Fruit fly (Drosophila melanogaster) whole organism, embryonic: ENCODE measurements around the gene Moca-cyp.

ENCODE experiments used
- Atf6 ChIP-seq: fragments of 200-800 bp; sonication (Bioruptor generic); IDR thresholded peaks from 2 replicates; pipeline ENCODE4 v1.3.6; 2022; ENCODE audit warnings: missing biosample characterization, missing genetic modification characterization
- Awh ChIP-seq: fragments of 200-800 bp; sonication (Bioruptor generic); IDR thresholded peaks from 2 replicates; pipeline ENCODE4, ENCODE4 v1.3.6; 2022; ENCODE audit warnings: missing biosample characterization, missing genetic modification characterization
- BEAF-32 ChIP-seq: fragments of 200-800 bp; sonication (Bioruptor generic); optimal IDR thresholded peaks from 3 replicates; lab custom pipeline; 2017; ENCODE audit warnings: missing biosample characterization, missing genetic modification characterization, mild to moderate bottlenecking, moderate library complexity, missing genetic modification reagents
- CG11398 ChIP-seq: fragments of 200-800 bp; sonication (Bioruptor generic); optimal IDR thresholded peaks from 2 replicates; lab custom pipeline; 2016; ENCODE audit warnings: missing biosample characterization, missing genetic modification characterization
- CG13287 ChIP-seq: fragments of 200-800 bp; sonication (Bioruptor generic); IDR thresholded peaks from 2 replicates; pipeline ENCODE4 v1.3.6; 2022; ENCODE audit warnings: missing biosample characterization, missing genetic modification characterization; ENCODE audit not compliant: partially characterized antibody
- CG13424 ChIP-seq: fragments of 200-800 bp; sonication (Bioruptor generic); optimal IDR thresholded peaks from 2 replicates; lab custom pipeline; 2019; ENCODE audit warnings: missing biosample characterization, mild to moderate bottlenecking, missing genetic modification characterization, moderate library complexity
- CG14014 ChIP-seq: fragments of 200-800 bp; sonication (Bioruptor generic); IDR thresholded peaks from 2 replicates; pipeline ENCODE4 v1.3.6; 2022; ENCODE audit warnings: missing biosample characterization, missing genetic modification characterization
- CG14050 ChIP-seq: fragments of 200-800 bp; sonication (Bioruptor generic); IDR thresholded peaks from 3 replicates; pipeline ENCODE4 v1.3.6; 2022; ENCODE audit warnings: missing biosample characterization, missing genetic modification characterization
- CG14441 ChIP-seq: fragments of 200-800 bp; sonication (Bioruptor generic); IDR thresholded peaks from 2 replicates; pipeline ENCODE4 v1.3.6; 2022; ENCODE audit warnings: missing biosample characterization, missing genetic modification characterization
- CG14667 ChIP-seq: fragments of 200-800 bp; sonication (Bioruptor generic); IDR thresholded peaks from 2 replicates; pipeline ENCODE4 v1.3.6; 2022; ENCODE audit warnings: missing biosample characterization, missing genetic modification characterization
- CG17328 ChIP-seq: fragments of 200-800 bp; sonication (Bioruptor generic); IDR thresholded peaks from 2 replicates; pipeline ENCODE4 v1.3.6; 2022; ENCODE audit warnings: missing biosample characterization, missing genetic modification characterization
- CG18599 ChIP-seq: fragments of 200-800 bp; sonication (Bioruptor generic); optimal IDR thresholded peaks from 3 replicates; lab custom pipeline; 2017; ENCODE audit warnings: missing biosample characterization, missing genetic modification characterization, mild to moderate bottlenecking, moderate library complexity, missing genetic modification reagents
- CG2120 ChIP-seq: fragments of 200-800 bp; sonication (Bioruptor generic); optimal IDR thresholded peaks from 3 replicates; lab custom pipeline; 2016; ENCODE audit warnings: missing biosample characterization, missing genetic modification characterization
- CG2678 ChIP-seq: fragments of 200-800 bp; sonication (Bioruptor generic); optimal IDR thresholded peaks from 3 replicates; lab custom pipeline; 2019; ENCODE audit warnings: missing biosample characterization, mild to moderate bottlenecking, missing genetic modification characterization, moderate library complexity
- CG32772 ChIP-seq: fragments of 200-800 bp; sonication (Bioruptor generic); IDR thresholded peaks from 2 replicates; pipeline ENCODE4 v1.3.6; 2022; ENCODE audit warnings: missing biosample characterization, missing genetic modification characterization
- CG7357 ChIP-seq: fragments of 200-800 bp; sonication (Bioruptor generic); IDR thresholded peaks from 3 replicates; pipeline ENCODE4 v1.3.6; 2022; ENCODE audit warnings: missing biosample characterization, missing genetic modification characterization
- CG9932 ChIP-seq: fragments of 200-800 bp; sonication (Bioruptor generic); IDR thresholded peaks from 2 replicates; pipeline ENCODE4 v1.3.6; 2022; ENCODE audit warnings: missing biosample characterization, missing genetic modification characterization
- Dbx ChIP-seq: fragments of 200-800 bp; sonication (Bioruptor generic); IDR thresholded peaks from 3 replicates; pipeline ENCODE4 v1.3.6; 2022; ENCODE audit warnings: missing biosample characterization, missing genetic modification characterization
- Dip2 ChIP-seq: fragments of 200-800 bp; sonication (Bioruptor generic); IDR thresholded peaks from 2 replicates; pipeline ENCODE4 v1.3.6; 2022; ENCODE audit warnings: missing biosample characterization, missing genetic modification characterization
- H15 ChIP-seq: fragments of 200-800 bp; sonication (Bioruptor generic); IDR thresholded peaks from 3 replicates; pipeline ENCODE4 v1.3.6; 2022; ENCODE audit warnings: missing biosample characterization, missing genetic modification characterization
- H2.0 ChIP-seq: fragments of 200-800 bp; sonication (Bioruptor generic); IDR thresholded peaks from 2 replicates; pipeline ENCODE4 v1.3.6; 2022; ENCODE audit warnings: missing biosample characterization, missing genetic modification characterization
- HLH3B ChIP-seq: fragments of 200-800 bp; sonication (Bioruptor generic); IDR thresholded peaks from 2 replicates; pipeline ENCODE4 v1.3.6; 2022; ENCODE audit warnings: missing biosample characterization, missing genetic modification characterization
- Hmr ChIP-seq: fragments of 200-800 bp; sonication (Bioruptor generic); optimal IDR thresholded peaks from 3 replicates; lab custom pipeline; 2017; ENCODE audit warnings: mild to moderate bottlenecking, missing biosample characterization, missing genetic modification reagents, missing genetic modification characterization
- Hr39 ChIP-seq: fragments of >200 bp; optimal IDR thresholded peaks from 2 replicates; lab custom pipeline; 2017
- MTF-1 ChIP-seq: fragments of 200-800 bp; sonication (Bioruptor generic); optimal IDR thresholded peaks from 2 replicates; lab custom pipeline; 2018; ENCODE audit warnings: missing biosample characterization, mild to moderate bottlenecking, missing genetic modification characterization, borderline replicate concordance
- Ptx1 ChIP-seq: fragments of 200-800 bp; sonication (Bioruptor generic); IDR thresholded peaks from 2 replicates; pipeline ENCODE4 v1.3.6; 2022; ENCODE audit warnings: missing biosample characterization, missing genetic modification characterization
- Rfx ChIP-seq: fragments of 200-800 bp; sonication (Bioruptor generic); IDR thresholded peaks from 2 replicates; pipeline ENCODE4 v1.3.6; 2022; ENCODE audit warnings: missing biosample characterization, missing genetic modification characterization
- Xrp1 ChIP-seq: fragments of 200-800 bp; sonication (Bioruptor generic); IDR thresholded peaks from 2 replicates; pipeline ENCODE4 v1.3.6; 2022; ENCODE audit warnings: missing biosample characterization, missing genetic modification characterization
- al ChIP-seq: fragments of 200-800 bp; sonication (Bioruptor generic); IDR thresholded peaks from 2 replicates; pipeline ENCODE4 v1.3.6; 2022; ENCODE audit warnings: missing biosample characterization, missing genetic modification characterization
- ci ChIP-seq: fragments of 200-800 bp; sonication (Bioruptor generic); IDR thresholded peaks from 3 replicates; pipeline ENCODE4 v1.3.6; 2022; ENCODE audit warnings: missing biosample characterization, missing genetic modification characterization
- dmrt99B ChIP-seq: fragments of 200-800 bp; sonication (Bioruptor generic); optimal IDR thresholded peaks from 2 replicates; lab custom pipeline; 2018; ENCODE audit warnings: missing biosample characterization, mild to moderate bottlenecking, missing genetic modification characterization, moderate library complexity
- esg ChIP-seq: fragments of 200-800 bp; sonication (Bioruptor generic); conservative IDR thresholded peaks from 2 replicates; pipeline ENCODE4 v1.3.6; 2022; ENCODE audit warnings: missing biosample characterization, missing genetic modification characterization
- ewg ChIP-seq: fragments of 200-800 bp; sonication (Bioruptor generic); optimal IDR thresholded peaks from 3 replicates; lab custom pipeline; 2017; ENCODE audit warnings: mild to moderate bottlenecking, missing biosample characterization, missing genetic modification reagents, missing genetic modification characterization
- grau ChIP-seq: fragments of 200-800 bp; optimal IDR thresholded peaks from 3 replicates; lab custom pipeline; 2019; ENCODE audit warnings: missing biosample characterization, mild to moderate bottlenecking, missing genetic modification characterization, moderate library complexity
- klu ChIP-seq: fragments of 200-800 bp; sonication (Bioruptor generic); IDR thresholded peaks from 2 replicates; pipeline ENCODE4 v1.3.6; 2022; ENCODE audit warnings: missing biosample characterization, missing genetic modification characterization
- lbe ChIP-seq: fragments of 200-800 bp; sonication (Bioruptor generic); optimal IDR thresholded peaks from 2 replicates; lab custom pipeline; 2016; ENCODE audit warnings: missing biosample characterization, mild to moderate bottlenecking, missing genetic modification characterization
- nmo ChIP-seq: fragments of 200-800 bp; sonication (Bioruptor generic); optimal IDR thresholded peaks from 2 replicates; lab custom pipeline; 2018; ENCODE audit warnings: missing biosample characterization, mild to moderate bottlenecking, missing genetic modification characterization, moderate library complexity
- ranshi ChIP-seq: fragments of 200-800 bp; sonication (Bioruptor generic); IDR thresholded peaks from 2 replicates; pipeline ENCODE4 v1.3.6; 2022; ENCODE audit warnings: missing biosample characterization, missing genetic modification characterization
- row ChIP-seq: fragments of 200-800 bp; sonication (Bioruptor generic); IDR thresholded peaks from 3 replicates; pipeline ENCODE4 v1.3.6; 2022; ENCODE audit warnings: missing biosample characterization, missing genetic modification characterization
- sisA ChIP-seq: fragments of 200-800 bp; sonication (Bioruptor generic); IDR thresholded peaks from 2 replicates; pipeline ENCODE4 v1.3.6; 2022; ENCODE audit warnings: missing biosample characterization, missing genetic modification characterization
- slbo ChIP-seq: fragments of 200-800 bp; sonication (Bioruptor generic); IDR thresholded peaks from 2 replicates; pipeline ENCODE4 v1.3.6; 2022; ENCODE audit warnings: missing biosample characterization, missing genetic modification characterization
- tgo ChIP-seq: fragments of 200-800 bp; sonication (Bioruptor generic); IDR thresholded peaks from 3 replicates; pipeline ENCODE4 v1.3.6; 2022; ENCODE audit warnings: missing biosample characterization, missing genetic modification characterization
- vnd ChIP-seq: fragments of 200-800 bp; sonication (Bioruptor generic); IDR thresholded peaks from 3 replicates; pipeline ENCODE4 v1.3.6; 2022; ENCODE audit warnings: missing biosample characterization, missing genetic modification characterization; ENCODE audit not compliant: partially characterized antibody

Moca-cyp gene

DNA sequence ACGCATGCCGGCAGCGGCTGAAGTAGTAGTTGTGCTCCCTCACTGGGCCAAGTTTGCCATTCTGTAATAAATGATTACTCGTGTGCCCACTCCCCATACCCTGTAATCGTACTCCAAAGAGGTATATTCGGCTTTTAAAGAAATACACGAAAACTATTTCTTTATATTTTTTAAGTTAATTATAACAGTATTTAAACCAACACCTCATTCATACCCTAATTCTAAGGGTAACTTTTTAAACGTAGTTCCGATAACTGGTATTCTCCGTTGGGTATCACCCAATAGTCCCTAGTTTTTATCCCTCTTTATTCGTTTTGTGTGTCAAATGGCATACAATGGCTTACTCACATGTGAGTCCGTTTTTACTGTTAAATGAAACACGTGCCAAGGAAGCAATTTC is 37.5 kb downstream of the Moca-cyp start (continued):
- TF ChIP-seq CG32772 (GFP tag; lab: Robert Waterston, UW) (peak; percentile 28; the same call in 1 of the 2 replicates), Dbx (GFP tag; lab: Robert Waterston, UW) (0 out of 3 replicates have a peak, but pooled peaks have one; percentile 33), klu (GFP tag; lab: Robert Waterston, UW) (0 out of 2 replicates have a peak, but pooled peaks have one; percentile 39), CG14441 (GFP tag; lab: Robert Waterston, UW) (0 out of 2 replicates have a peak, but pooled peaks have one; percentile 28), Ptx1 (peak; percentile 52), H2.0 (GFP tag; lab: Robert Waterston, UW) (peak; percentile 40; the same call in 1 of the 2 replicates), CG14014 (GFP tag; lab: Robert Waterston, UW) (0 out of 2 replicates have a peak, but pooled peaks have one; percentile 39), dmrt99B (peak; percentile 24), row (GFP tag; lab: Robert Waterston, UW) (peak; percentile 66), CG2678 (peak; percentile 46), Hmr (peak; percentile 11), CG17328 (GFP tag; lab: Robert Waterston, UW) (0 out of 2 replicates have a peak, but pooled peaks have one; percentile 18), slbo (GFP tag; lab: Robert Waterston, UW) (peak; percentile 59), CG11398 (GFP tag; lab: Kevin White, UChicago) (no peak), CG14050 (0 out of 3 replicates have a peak, but pooled peaks have one; percentile 16), Rfx (GFP tag; lab: Robert Waterston, UW) (peak; percentile 43; the same call in 1 of the 2 replicates), grau (tag; lab: Kevin White, UChicago) (peak; percentile 19), CG18599 (GFP tag; lab: Kevin White, UChicago) (peak; percentile 40), lbe (GFP tag; lab: Kevin White, UChicago) (no peak), CG2120 (GFP tag; lab: Kevin White, UChicago) (peak; percentile 18), CG9932 (GFP tag; lab: Robert Waterston, UW) (peak; percentile 48; the same call in 1 of the 2 replicates), ci (GFP tag; lab: Robert Waterston, UW) (0 out of 3 replicates have a peak, but pooled peaks have one; percentile 59), HLH3B (GFP tag; lab: Robert Waterston, UW) (0 out of 2 replicates have a peak, but pooled peaks have one; percentile 36), Dip2 (GFP tag; lab: Robert Waterston, UW) (no peak), CG14667 (GFP tag; lab: Robert Waterston, UW) (0 out of 2 replicates have a peak, but pooled peaks have one; percentile 8), CG13287 (GFP tag; lab: Robert Waterston, UW) (no peak), CG7357 (GFP tag; lab: Robert Waterston, UW) (0 out of 3 replicates have a peak, but pooled peaks have one; percentile 27), al (GFP tag; lab: Robert Waterston, UW) (0 out of 2 replicates have a peak, but pooled peaks have one; percentile 6), esg (GFP tag; lab: Robert Waterston, UW) (peak; percentile 33; the same call in 1 of the 2 replicates), Xrp1 (GFP tag; lab: Robert Waterston, UW) (no peak), H15 (GFP tag; lab: Robert Waterston, UW) (0 out of 3 replicates have a peak, but pooled peaks have one; percentile 8), sisA (GFP tag; lab: Robert Waterston, UW) (peak; percentile 57), ranshi (0 out of 2 replicates have a peak, but pooled peaks have one; percentile 42), vnd (GFP tag; lab: Robert Waterston, UW) (no peak), Atf6 (peak; percentile 50; the same call in 1 of the 2 replicates), tgo (GFP tag; lab: Robert Waterston, UW) (0 out of 3 replicates have a peak, but pooled peaks have one; percentile 32), Awh (GFP tag; lab: Robert Waterston, UW) (0 out of 2 replicates have a peak, but pooled peaks have one; percentile 37), CG13424 (peak; percentile 18)

DNA sequence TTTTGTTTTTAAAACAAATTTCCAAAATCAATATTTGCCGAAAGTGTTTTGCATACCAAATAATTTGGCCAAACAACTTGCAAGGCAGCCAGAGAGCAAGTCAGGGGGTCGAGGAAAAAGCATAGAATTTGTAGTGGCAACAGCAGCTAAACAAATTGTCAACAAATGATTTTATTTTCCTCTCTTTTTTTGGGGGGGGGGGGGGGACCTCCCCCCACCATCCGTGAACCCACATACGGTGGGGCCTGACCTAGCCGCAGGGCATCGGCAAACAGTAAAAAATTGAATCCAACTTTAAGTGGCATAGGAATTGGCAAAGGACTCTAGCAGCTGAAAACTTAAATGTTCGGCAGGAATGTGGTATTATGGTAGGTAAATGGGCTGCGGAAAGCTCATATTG is 49.7 kb downstream of the Moca-cyp start:
- TF ChIP-seq MTF-1 (GFP tag; lab: Kevin White, UChicago) (no peak), Hr39 (peak; percentile 82), nmo (GFP tag; lab: Kevin White, UChicago) (no peak), BEAF-32 (GFP tag; lab: Kevin White, UChicago) (no peak), ewg (GFP tag; lab: Kevin White, UChicago) (no peak), CG7357 (GFP tag; lab: Robert Waterston, UW) (no peak)
